Fruit fly (Drosophila melanogaster): ENCODE results near the gene CG14260.

CG14260 gene

dm6 chr3R:27245401-27245757 lies 19.9 kb upstream of the CG14260 start (continued):
- TF ChIP-seq CG12942 (GFP tag; optimal IDR thresholded peaks at IDR 0.05) (no peak), CG11723 (GFP tag; optimal IDR thresholded peaks at IDR 0.05) (no peak), CG31365 (tag; optimal IDR thresholded peaks at IDR 0.05) (no peak), CG9215 (GFP tag; IDR thresholded peaks at IDR 0.05) (peak; percentile 26; the same call in 1 of the 2 replicates), CG12391 (tag; optimal IDR thresholded peaks at IDR 0.05) (no peak), dm (GFP tag; optimal IDR thresholded peaks at IDR 0.05) (no peak), ranshi (GFP tag; IDR thresholded peaks at IDR 0.05) (no peak), CG8478 (optimal IDR thresholded peaks at IDR 0.05) (peak; percentile 91), HmgD (GFP tag; optimal IDR thresholded peaks at IDR 0.05) (no peak), cas (GFP tag; IDR thresholded peaks at IDR 0.05) (no peak), salm (tag; optimal IDR thresholded peaks at IDR 0.05) (no peak), CrebB (tag; optimal IDR thresholded peaks at IDR 0.05) (peak; percentile 17), repo (GFP tag; optimal IDR thresholded peaks at IDR 0.05) (no peak), CG12659 (GFP tag; optimal IDR thresholded peaks at IDR 0.05) (no peak), Chrac-16 (GFP tag; optimal IDR thresholded peaks at IDR 0.05) (no peak), CG18011 (GFP tag; optimal IDR thresholded peaks at IDR 0.05) (no peak), HmgZ (tag; optimal IDR thresholded peaks at IDR 0.05) (no peak), lov (optimal IDR thresholded peaks at IDR 0.05) (no peak), lov (GFP tag; IDR thresholded peaks at IDR 0.05) (no peak), Jarid2 (GFP tag; optimal IDR thresholded peaks at IDR 0.05) (no peak), CHES-1-like (GFP tag; optimal IDR thresholded peaks at IDR 0.05) (no peak), CG12236 (GFP tag; optimal IDR thresholded peaks at IDR 0.05) (no peak), CG9437 (GFP tag; optimal IDR thresholded peaks at IDR 0.05) (no peak), dmrt99B (tag; optimal IDR thresholded peaks at IDR 0.05) (no peak), CG34422 (GFP tag; IDR thresholded peaks at IDR 0.05) (peak; percentile 56; the same call in 2 of the 3 replicates), gro (GFP tag; optimal IDR thresholded peaks at IDR 0.05) (no peak), tll (GFP tag; optimal IDR thresholded peaks at IDR 0.05) (no peak), CG33557 (GFP tag; optimal IDR thresholded peaks at IDR 0.05) (no peak), unc-4 (GFP tag; IDR thresholded peaks at IDR 0.05; ENCODE audit: partially characterized antibody) (no peak), tgo (GFP tag; IDR thresholded peaks at IDR 0.05) (0 out of 3 replicates have a peak, but pooled peaks have one; percentile 19), CG3281 (GFP tag; optimal IDR thresholded peaks at IDR 0.05) (peak; percentile 5), Oli (tag; optimal IDR thresholded peaks at IDR 0.05) (no peak), H2.0 (GFP tag; IDR thresholded peaks at IDR 0.05) (no peak), BEAF-32 (GFP tag; optimal IDR thresholded peaks at IDR 0.05) (peak; percentile 15), chif (GFP tag; optimal IDR thresholded peaks at IDR 0.05) (peak in 1 of 2 experiments; percentile 17), CG7786 (GFP tag; optimal IDR thresholded peaks at IDR 0.05) (no peak), CG4360 (GFP tag; IDR thresholded peaks at IDR 0.05) (peak; percentile 92), sqz (GFP tag; optimal IDR thresholded peaks at IDR 0.05) (no peak), Dref (GFP tag; IDR thresholded peaks at IDR 0.05) (no peak), Meics (GFP tag; optimal IDR thresholded peaks at IDR 0.05) (no peak), ap (GFP tag; IDR thresholded peaks at IDR 0.05) (no peak), Neu2 (GFP tag; optimal IDR thresholded peaks at IDR 0.05; ENCODE audit: borderline replicate concordance) (no peak), ac (GFP tag; optimal IDR thresholded peaks at IDR 0.05) (no peak), chinmo (GFP tag; IDR thresholded peaks at IDR 0.05; ENCODE audit: partially characterized antibody) (peak; percentile 89; the same call in 3 of the 4 replicates), wor (GFP tag; IDR thresholded peaks at IDR 0.05) (no peak), amos (GFP tag; IDR thresholded peaks at IDR 0.05; ENCODE audit: partially characterized antibody) (no peak), CG8290 (GFP tag; optimal IDR thresholded peaks at IDR 0.05) (no peak), CG8290 (tag; optimal IDR thresholded peaks at IDR 0.05) (no peak), ase (GFP tag; IDR thresholded peaks at IDR 0.05) (no peak), Sry-δ (GFP tag; optimal IDR thresholded peaks at IDR 0.05) (peak; percentile 16), otp (GFP tag; IDR thresholded peaks at IDR 0.05) (no peak), ci (GFP tag; IDR thresholded peaks at IDR 0.05) (peak; percentile 52; the same call in 1 of the 3 replicates)
